Worm (Caenorhabditis elegans) whole organism, young adult: ENCODE results near the gene T01H3.5.

Experiments
- B0019.2 ChIP-seq: fragments of 200-800 bp; sonication (Bioruptor generic); conservative IDR thresholded peaks from 2 replicates; pipeline ENCODE4 v1.3.6; 2022; ENCODE audit warnings: missing genetic modification reagents, missing genetic modification characterization, missing compliant biosample characterization
- B0035.1 ChIP-seq: sonication (generic microtip); optimal IDR thresholded peaks from 2 replicates; lab custom pipeline; 2016; ENCODE audit warnings: missing genetic modification characterization, mild to moderate bottlenecking, missing compliant biosample characterization, missing genotype, missing genetic modification reagents
- B0336.3 ChIP-seq: fragments of 200-800 bp; sonication (Bioruptor generic); IDR thresholded peaks from 2 replicates; pipeline ENCODE4 v1.3.6; 2022; ENCODE audit warnings: missing genetic modification characterization, missing compliant biosample characterization
- C06A6.2 ChIP-seq: fragments of 200-800 bp; sonication (Bioruptor generic); conservative IDR thresholded peaks from 2 replicates; pipeline ENCODE4 v1.3.6; 2022; ENCODE audit warnings: missing genetic modification characterization, missing compliant biosample characterization
- F10E7.11 ChIP-seq: sonication (generic microtip); optimal IDR thresholded peaks from 2 replicates; lab custom pipeline; 2017; ENCODE audit warnings: mild to moderate bottlenecking, missing genetic modification characterization, moderate library complexity, missing compliant biosample characterization
- F23B12.7 ChIP-seq: sonication (generic microtip); optimal IDR thresholded peaks from 2 replicates; lab custom pipeline; 2017; ENCODE audit warnings: missing genetic modification characterization, mild to moderate bottlenecking, missing compliant biosample characterization, antibody characterized with exemption, moderate library complexity; ENCODE audit not compliant: insufficient read depth
- F57A8.1 ChIP-seq: fragments of 200-800 bp; sonication (Bioruptor generic); optimal IDR thresholded peaks from 2 replicates; lab custom pipeline; 2018; ENCODE audit warnings: mild to moderate bottlenecking, missing genetic modification characterization, moderate library complexity, missing compliant biosample characterization
- K12H6.12 ChIP-seq: fragments of 200-800 bp; sonication (Bioruptor generic); optimal IDR thresholded peaks from 2 replicates; lab custom pipeline; 2018; ENCODE audit warnings: mild to moderate bottlenecking, missing genetic modification characterization, missing compliant biosample characterization
- Y56A3A.18 ChIP-seq: fragments of 200-800 bp; sonication (Bioruptor generic); IDR thresholded peaks from 2 replicates; pipeline ENCODE4 v1.3.6; 2022; ENCODE audit warnings: missing genetic modification reagents, missing genetic modification characterization, missing compliant biosample characterization
- ZK185.1 ChIP-seq: sonication (generic microtip); optimal IDR thresholded peaks from 2 replicates; lab custom pipeline; 2016; ENCODE audit warnings: mild to moderate bottlenecking, missing genetic modification characterization, missing compliant biosample characterization; ENCODE audit not compliant: poor library complexity, severe bottlenecking
- akir-1 ChIP-seq: fragments of 200-800 bp; sonication (Bioruptor generic); optimal IDR thresholded peaks from 2 replicates; lab custom pipeline; 2018; ENCODE audit warnings: mild to moderate bottlenecking, missing genetic modification characterization, moderate library complexity, missing compliant biosample characterization
- ama-1 ChIP-seq, 3 experiments: fragments of 150-350 bp in 1 of 3; sonication (generic microtip) in 2 of 3; optimal IDR thresholded peaks; 2 replicates each; lab custom pipeline; 2014 to 2018; ENCODE audit warnings: missing biosample characterization in 2 of 3, missing genetic modification characterization in 2 of 3, missing genetic modification reagents in 2 of 3
- attf-3 ChIP-seq: fragments of 200-800 bp; sonication (Bioruptor generic); conservative IDR thresholded peaks from 2 replicates; pipeline ENCODE4 v1.3.6; 2022; ENCODE audit warnings: missing genetic modification reagents, missing genetic modification characterization, missing compliant biosample characterization
- cebp-1 ChIP-seq, 2 experiments: fragments of 200-800 bp in 1 of 2; sonication (Bioruptor generic) in 1 of 2; sonication (generic microtip) in 1 of 2; IDR thresholded peaks in 1 of 2; optimal IDR thresholded peaks in 1 of 2; 2 replicates each; pipeline versions ENCODE4 v1.3.6 to Lab custom; 2017 to 2022; ENCODE audit warnings: missing compliant biosample characterization in 2 of 2, missing genetic modification characterization in 2 of 2, mild to moderate bottlenecking in 1 of 2, missing genetic modification reagents in 1 of 2, moderate library complexity in 1 of 2
- dox-1 ChIP-seq: fragments of 200-800 bp; sonication (Bioruptor generic); IDR thresholded peaks from 2 replicates; pipeline ENCODE4 v1.3.6; 2022; ENCODE audit warnings: missing genetic modification reagents, missing genetic modification characterization, missing compliant biosample characterization
- dpl-1 ChIP-seq: fragments of 150-350 bp; optimal IDR thresholded peaks from 2 replicates; lab custom pipeline; 2014; ENCODE audit warnings: missing biosample characterization, missing genetic modification reagents, missing genetic modification characterization
- ekl-4 ChIP-seq: fragments of 200-800 bp; sonication (Bioruptor generic); IDR thresholded peaks from 2 replicates; pipeline ENCODE4 v1.3.6; 2022; ENCODE audit warnings: missing genetic modification reagents, missing genetic modification characterization, missing compliant biosample characterization
- gei-17 ChIP-seq: fragments of 200-800 bp; sonication (Bioruptor generic); optimal IDR thresholded peaks from 2 replicates; lab custom pipeline; 2018; ENCODE audit warnings: mild to moderate bottlenecking, missing genetic modification characterization, missing compliant biosample characterization
- hmg-1.2 ChIP-seq: fragments of 200-800 bp; sonication (Bioruptor generic); IDR thresholded peaks from 2 replicates; pipeline ENCODE4 v1.3.6; 2022; ENCODE audit warnings: missing genetic modification reagents, missing genetic modification characterization, missing compliant biosample characterization
- let-607 ChIP-seq, 2 experiments: fragments of 200-800 bp in 1 of 2; sonication (Bioruptor generic) in 1 of 2; sonication (generic microtip) in 1 of 2; optimal IDR thresholded peaks; 2 replicates each; lab custom pipeline; 2016 to 2018; ENCODE audit warnings: mild to moderate bottlenecking in 2 of 2, missing compliant biosample characterization in 2 of 2, missing genetic modification characterization in 2 of 2, moderate library complexity in 2 of 2, missing genotype in 1 of 2
- lin-26 ChIP-seq: fragments of 200-800 bp; sonication (Bioruptor generic); IDR thresholded peaks from 2 replicates; pipeline ENCODE4 v1.3.6; 2022; ENCODE audit warnings: missing genetic modification reagents, missing genetic modification characterization, missing compliant biosample characterization
- lir-1 ChIP-seq: fragments of 200-800 bp; sonication (Bioruptor generic); conservative IDR thresholded peaks from 2 replicates; pipeline ENCODE4 v1.3.6; 2022; ENCODE audit warnings: missing genetic modification reagents, missing genetic modification characterization, missing compliant biosample characterization
- lsl-1 ChIP-seq: fragments of 200-800 bp; sonication (Bioruptor generic); optimal IDR thresholded peaks from 2 replicates; lab custom pipeline; 2018; ENCODE audit warnings: mild to moderate bottlenecking, missing genetic modification characterization, moderate library complexity, missing compliant biosample characterization
- madf-6 ChIP-seq: fragments of 200-800 bp; sonication (Bioruptor generic); IDR thresholded peaks from 2 replicates; pipeline ENCODE4 v1.3.6; 2022; ENCODE audit warnings: missing genetic modification reagents, missing genetic modification characterization, missing compliant biosample characterization
- mes-4 ChIP-seq: sonication (generic microtip); optimal IDR thresholded peaks from 2 replicates; lab custom pipeline; 2016; ENCODE audit warnings: missing genotype, missing genetic modification characterization, missing compliant biosample characterization
- nfya-1 ChIP-seq: sonication (generic microtip); optimal IDR thresholded peaks from 2 replicates; lab custom pipeline; 2017; ENCODE audit warnings: antibody characterized with exemption, missing compliant biosample characterization, missing genetic modification characterization, borderline replicate concordance; ENCODE audit not compliant: insufficient read depth
- nhr-27 ChIP-seq: fragments of 200-800 bp; sonication (Bioruptor generic); optimal IDR thresholded peaks from 2 replicates; lab custom pipeline; 2018; ENCODE audit warnings: mild to moderate bottlenecking, missing genetic modification characterization, moderate library complexity, missing compliant biosample characterization
- pbrm-1 ChIP-seq: fragments of 200-800 bp; sonication (Bioruptor generic); IDR thresholded peaks from 2 replicates; pipeline ENCODE4 v1.3.6; 2022; ENCODE audit warnings: missing genetic modification reagents, missing genetic modification characterization, missing compliant biosample characterization
- snpc-1.1 ChIP-seq: sonication (generic microtip); optimal IDR thresholded peaks from 2 replicates; lab custom pipeline; 2017; ENCODE audit warnings: missing genetic modification characterization, mild to moderate bottlenecking, missing compliant biosample characterization, antibody characterized with exemption, moderate library complexity, missing genotype, missing genetic modification reagents; ENCODE audit not compliant: insufficient read depth
- somi-1 ChIP-seq: fragments of 200-800 bp; sonication (Bioruptor generic); optimal IDR thresholded peaks from 2 replicates; lab custom pipeline; 2018; ENCODE audit warnings: mild to moderate bottlenecking, missing genetic modification characterization, missing compliant biosample characterization
- xnd-1 ChIP-seq: sonication (generic microtip); optimal IDR thresholded peaks from 2 replicates; lab custom pipeline; 2016; ENCODE audit warnings: missing genotype, missing genetic modification reagents, missing genetic modification characterization, missing compliant biosample characterization
- zfh-2 ChIP-seq: fragments of 200-800 bp; sonication (Bioruptor generic); conservative IDR thresholded peaks from 2 replicates; pipeline ENCODE4 v1.3.6; 2022; ENCODE audit warnings: missing genetic modification reagents, missing genetic modification characterization, missing compliant biosample characterization
- ztf-3 ChIP-seq: fragments of 200-800 bp; sonication (Bioruptor generic); optimal IDR thresholded peaks from 2 replicates; lab custom pipeline; 2018; ENCODE audit warnings: mild to moderate bottlenecking, missing genetic modification characterization, missing compliant biosample characterization
- ztf-6 ChIP-seq: fragments of 200-800 bp; sonication (Bioruptor generic); IDR thresholded peaks from 2 replicates; pipeline ENCODE4 v1.3.6; 2022; ENCODE audit warnings: missing genetic modification reagents, missing genetic modification characterization, missing compliant biosample characterization

Gene T01H3.5

ce11 chrII:7870632-7871031 is 8.8 kb upstream of the T01H3.5 start (continued):
- TF ChIP-seq ama-1 (optimal IDR thresholded peaks at IDR 0.05; lab: Kevin White, UChicago), result no peak
- no peak for TF ChIP-seq ama-1 (GFP tag; optimal IDR thresholded peaks at IDR 0.05; lab: Kevin White, UChicago)
- TF ChIP-seq ZK185.1 (tag; lab: Kevin White, UChicago), result no peak
- peak; percentile 42; the same call in 1 of the 2 replicates for TF ChIP-seq hmg-1.2
- TF ChIP-seq K12H6.12 (tag; lab: Kevin White, UChicago), result peak; percentile 31
- peak; percentile 64 for TF ChIP-seq madf-6 (GFP tag; lab: Robert Waterston, UW)
- TF ChIP-seq xnd-1 (tag; lab: Kevin White, UChicago), result peak; percentile 33
- no peak for TF ChIP-seq ztf-3 (GFP tag; lab: Kevin White, UChicago)
- peak; percentile 80 for TF ChIP-seq lsl-1
- TF ChIP-seq B0035.1, result no peak
- peak; percentile 63; the same call in 1 of the 2 replicates for TF ChIP-seq pbrm-1
- no peak for TF ChIP-seq mes-4
- no peak for TF ChIP-seq snpc-1.1 (tag; lab: Kevin White, UChicago)
- no peak for TF ChIP-seq B0019.2 (GFP tag; lab: Robert Waterston, UW)
- TF ChIP-seq ekl-4 (GFP tag; lab: Robert Waterston, UW), result peak; percentile 54; the same call in 1 of the 2 replicates
- no peak for TF ChIP-seq nfya-1 (tag; lab: Kevin White, UChicago)
- TF ChIP-seq nhr-27 (tag; lab: Kevin White, UChicago), result no peak
- TF ChIP-seq B0336.3, result 0 out of 2 replicates have a peak, but pooled peaks have one; percentile 37
- no peak for TF ChIP-seq dpl-1 (GFP tag; lab: Kevin White, UChicago)
- TF ChIP-seq gei-17, result no peak
- TF ChIP-seq F10E7.11 (tag; lab: Kevin White, UChicago), result no peak
- TF ChIP-seq akir-1 (GFP tag; lab: Kevin White, UChicago), result no peak
- TF ChIP-seq F57A8.1 (GFP tag; lab: Kevin White, UChicago), result no peak
- peak; percentile 73 for TF ChIP-seq attf-3 (GFP tag; lab: Robert Waterston, UW)
- TF ChIP-seq ztf-6, result no peak
- 0 out of 2 replicates have a peak, but pooled peaks have one; percentile 37 for TF ChIP-seq Y56A3A.18 (GFP tag; lab: Robert Waterston, UW)
- TF ChIP-seq dox-1 (GFP tag; lab: Robert Waterston, UW), result 0 out of 2 replicates have a peak, but pooled peaks have one; percentile 7
- no peak for TF ChIP-seq cebp-1 (GFP tag; IDR thresholded peaks at IDR 0.05; lab: Robert Waterston, UW)
- TF ChIP-seq cebp-1 (tag; optimal IDR thresholded peaks at IDR 0.05; lab: Kevin White, UChicago), result peak; percentile 56
- no peak for TF ChIP-seq let-607 (tag; optimal IDR thresholded peaks at IDR 0.05; lab: Kevin White, UChicago)
- TF ChIP-seq zfh-2 (GFP tag; lab: Robert Waterston, UW), result no peak
- peak; percentile 28; the same call in 1 of the 2 replicates for TF ChIP-seq lin-26 (GFP tag; lab: Robert Waterston, UW)
- no peak for TF ChIP-seq somi-1 (GFP tag; lab: Kevin White, UChicago)
- no peak for TF ChIP-seq C06A6.2 (GFP tag; lab: Robert Waterston, UW)

DNA sequence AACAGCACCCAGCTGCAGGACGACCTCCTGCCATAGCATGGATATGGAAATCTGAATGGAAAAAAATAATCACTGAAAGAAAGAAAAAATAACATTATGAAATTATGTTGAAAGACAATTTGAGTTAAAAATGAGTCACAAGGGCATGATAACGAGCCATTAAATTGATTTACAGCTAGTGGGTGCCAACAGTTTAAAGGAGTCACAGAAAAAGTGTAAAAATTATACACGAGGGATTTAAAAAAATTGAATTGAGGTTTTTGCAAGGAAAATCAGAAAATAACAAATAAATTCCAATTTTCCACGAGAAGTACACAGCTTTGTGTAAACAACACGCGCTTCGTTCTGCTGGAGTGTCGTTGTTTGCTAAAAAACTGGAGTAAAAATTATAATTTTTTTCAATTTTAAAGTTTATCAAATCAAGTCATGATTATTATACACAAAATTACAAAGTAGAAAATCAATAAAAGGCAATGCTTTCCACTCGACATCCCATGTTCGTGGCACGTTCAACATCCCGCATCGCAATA is 5.5 kb upstream of the T01H3.5 start, which contains the start of gene T01H3.3:
Gene T01H3.3, minus strand, starts transcription at position 51 of the 530 bp plus-strand sequence.
- TF ChIP-seq cebp-1 (GFP tag; IDR thresholded peaks at IDR 0.05; lab: Robert Waterston, UW), result no peak
- TF ChIP-seq cebp-1 (tag; optimal IDR thresholded peaks at IDR 0.05; lab: Kevin White, UChicago), result peak; percentile 15
- peak; percentile 27 for TF ChIP-seq F23B12.7
- no peak for TF ChIP-seq lir-1
- TF ChIP-seq attf-3 (GFP tag; lab: Robert Waterston, UW), result peak; percentile 91
- TF ChIP-seq, all 124 proteins: peak for 3
